1 fruit fly cellular context compared by ENCODE assay signal in genomic region chrX:5891666-5892444, dm6.
TF ChIP-seq lines count a peak whose summit lies in the region.

No protein-coding gene starts in this region.

TF ChIP-seq in whole organism, embryonic, 481 proteins besides CTCF, POLR2A, EP300 and RAD21 (continued from another document):
- TF ChIP-seq CG11696 (GFP tag; IDR thresholded peaks at IDR 0.05; lab: Robert Waterston, UW) (no peak), CG9215 (GFP tag; IDR thresholded peaks at IDR 0.05; lab: Robert Waterston, UW) (0 out of 2 replicates have a peak, but pooled peaks have one; percentile 22), ind (GFP tag; optimal IDR thresholded peaks at IDR 0.05; lab: Kevin White, UChicago) (peak; percentile 42), B-H1 (GFP tag; IDR thresholded peaks at IDR 0.05; lab: Robert Waterston, UW) (no peak), CoRest (tag; optimal IDR thresholded peaks at IDR 0.05; lab: Kevin White, UChicago) (peak; percentile 24), gt (GFP tag; IDR thresholded peaks at IDR 0.05; lab: Robert Waterston, UW) (no peak), grau (tag; optimal IDR thresholded peaks at IDR 0.05; lab: Kevin White, UChicago) (peak; percentile 14), Myb (GFP tag; optimal IDR thresholded peaks at IDR 0.05; lab: Kevin White, UChicago) (peak; percentile 38), sob (GFP tag; IDR thresholded peaks at IDR 0.05; lab: Robert Waterston, UW) (peak; percentile 43), Camta (GFP tag; optimal IDR thresholded peaks at IDR 0.05; lab: Kevin White, UChicago) (peak; percentile 40), CG2120 (GFP tag; optimal IDR thresholded peaks at IDR 0.05; lab: Kevin White, UChicago) (peak; percentile 87), Doc2 (GFP tag; IDR thresholded peaks at IDR 0.05; lab: Robert Waterston, UW) (no peak), Gug (GFP tag; IDR thresholded peaks at IDR 0.05; lab: Robert Waterston, UW) (no peak), eyg (GFP tag; optimal IDR thresholded peaks at IDR 0.05; lab: Kevin White, UChicago) (no peak), Ptx1 (GFP tag; IDR thresholded peaks at IDR 0.05; lab: Robert Waterston, UW) (no peak), abd-A (tag; optimal IDR thresholded peaks at IDR 0.05; lab: Kevin White, UChicago) (no peak), CG11695 (GFP tag; IDR thresholded peaks at IDR 0.05; lab: Robert Waterston, UW) (0 out of 3 replicates have a peak, but pooled peaks have one; percentile 28), Stat92E (GFP tag; optimal IDR thresholded peaks at IDR 0.05; lab: Kevin White, UChicago) (no peak), CG5953 (GFP tag; IDR thresholded peaks at IDR 0.05; lab: Robert Waterston, UW) (no peak), Antp (GFP tag; optimal IDR thresholded peaks at IDR 0.05; lab: Kevin White, UChicago) (peak; percentile 25), seq (GFP tag; IDR thresholded peaks at IDR 0.05; lab: Robert Waterston, UW) (0 out of 2 replicates have a peak, but pooled peaks have one; percentile 19), Dp (GFP tag; optimal IDR thresholded peaks at IDR 0.05; lab: Kevin White, UChicago) (no peak), emc (GFP tag; optimal IDR thresholded peaks at IDR 0.05; lab: Kevin White, UChicago) (no peak), ftz-f1 (GFP tag; optimal IDR thresholded peaks at IDR 0.05; lab: Kevin White, UChicago) (no peak), CkIIα-i1 (GFP tag; IDR thresholded peaks at IDR 0.05; lab: Robert Waterston, UW) (no peak), Lim3 (GFP tag; IDR thresholded peaks at IDR 0.05; lab: Robert Waterston, UW) (no peak), hth (optimal IDR thresholded peaks at IDR 0.05; lab: Kevin White, UChicago) (no peak), CG2202 (tag; optimal IDR thresholded peaks at IDR 0.05; lab: Kevin White, UChicago) (no peak), gcm (GFP tag; optimal IDR thresholded peaks at IDR 0.05; lab: Kevin White, UChicago) (no peak), CG17802 (tag; optimal IDR thresholded peaks at IDR 0.05; lab: Kevin White, UChicago) (peak; percentile 3), Atf6 (GFP tag; IDR thresholded peaks at IDR 0.05; lab: Robert Waterston, UW) (peak; percentile 66), zfh1 (GFP tag; IDR thresholded peaks at IDR 0.05; lab: Robert Waterston, UW) (peak; percentile 49; the same call in 2 of the 3 replicates), CG1603 (tag; optimal IDR thresholded peaks at IDR 0.05; lab: Kevin White, UChicago) (peak; percentile 38), lilli (GFP tag; optimal IDR thresholded peaks at IDR 0.05; lab: Kevin White, UChicago) (peak; percentile 66), hbn (GFP tag; IDR thresholded peaks at IDR 0.05; lab: Robert Waterston, UW; ENCODE audit: partially characterized antibody) (no peak), CG32532 (GFP tag; IDR thresholded peaks at IDR 0.05; lab: Robert Waterston, UW) (peak; percentile 76), vfl (GFP tag; optimal IDR thresholded peaks at IDR 0.05; lab: Kevin White, UChicago) (peak; percentile 29), tio (GFP tag; optimal IDR thresholded peaks at IDR 0.05; lab: Kevin White, UChicago) (peak; percentile 27), CG30403 (GFP tag; optimal IDR thresholded peaks at IDR 0.05; lab: Kevin White, UChicago) (peak; percentile 59), CG10321 (GFP tag; IDR thresholded peaks at IDR 0.05; lab: Robert Waterston, UW) (no peak), amos (GFP tag; IDR thresholded peaks at IDR 0.05; lab: Robert Waterston, UW; ENCODE audit: partially characterized antibody) (no peak), ranshi (GFP tag; IDR thresholded peaks at IDR 0.05; lab: Robert Waterston, UW) (peak; percentile 61), CG10654 (GFP tag; optimal IDR thresholded peaks at IDR 0.05; lab: Kevin White, UChicago) (no peak), CG16813 (GFP tag; IDR thresholded peaks at IDR 0.05; lab: Robert Waterston, UW; ENCODE audit: partially characterized antibody) (no peak), CG10147 (GFP tag; optimal IDR thresholded peaks at IDR 0.05; lab: Kevin White, UChicago) (no peak), lmd (GFP tag; IDR thresholded peaks at IDR 0.05; lab: Robert Waterston, UW) (peak; percentile 48; the same call in 1 of the 2 replicates), sisA (GFP tag; IDR thresholded peaks at IDR 0.05; lab: Robert Waterston, UW) (peak; percentile 43), tgo (GFP tag; IDR thresholded peaks at IDR 0.05; lab: Robert Waterston, UW) (no peak), tin (GFP tag; optimal IDR thresholded peaks at IDR 0.05; lab: Kevin White, UChicago) (peak; percentile 21), Oaz (GFP tag; IDR thresholded peaks at IDR 0.05; lab: Robert Waterston, UW) (no peak), her (GFP tag; optimal IDR thresholded peaks at IDR 0.05; lab: Kevin White, UChicago) (peak; percentile 38), Hr51 (GFP tag; optimal IDR thresholded peaks at IDR 0.05; lab: Kevin White, UChicago) (peak in 1 of 2 experiments; percentile 9), CG14667 (GFP tag; IDR thresholded peaks at IDR 0.05; lab: Robert Waterston, UW) (0 out of 2 replicates have a peak, but pooled peaks have one; percentile 21), Hand (GFP tag; optimal IDR thresholded peaks at IDR 0.05; lab: Kevin White, UChicago) (peak; percentile 51), CG10274 (GFP tag; optimal IDR thresholded peaks at IDR 0.05; lab: Kevin White, UChicago) (no peak), CG18262 (tag; optimal IDR thresholded peaks at IDR 0.05; lab: Kevin White, UChicago) (peak; percentile 15), CG3838 (GFP tag; optimal IDR thresholded peaks at IDR 0.05; lab: Kevin White, UChicago) (no peak)
